Worm (Caenorhabditis elegans): ENCODE data around the gene ceh-1.

DNA sequence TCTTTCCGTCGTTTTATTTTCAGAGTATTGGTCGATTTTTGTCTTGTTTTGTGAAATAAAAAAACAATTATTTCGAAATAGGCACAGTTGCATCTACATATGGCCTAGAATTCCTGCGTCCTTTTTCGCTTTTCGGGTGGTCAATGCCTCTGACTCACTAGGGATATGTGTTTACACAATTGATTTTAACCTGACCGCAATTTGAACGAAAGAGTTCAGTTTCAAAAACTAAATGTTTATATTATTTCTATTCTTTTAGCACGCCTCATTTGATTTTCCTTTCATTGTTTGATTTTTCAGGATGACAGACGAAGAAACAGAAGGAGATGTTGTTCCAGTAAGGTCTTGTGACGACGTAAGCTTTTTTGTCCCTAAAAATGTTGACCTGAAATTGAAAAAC is 13.8 kb upstream of the ceh-1 start, which contains the start of gene mfsd-12:
- TF ChIP-seq ama-1 (optimal IDR thresholded peaks at IDR 0.05), result no peak
- no peak for TF ChIP-seq ets-7 (tag; optimal IDR thresholded peaks at IDR 0.05)
- no peak for TF ChIP-seq F13C5.2 (tag; optimal IDR thresholded peaks at IDR 0.05)

All from whole organism, early embryonic.